Worm (Caenorhabditis elegans) whole organism, mixed stage, embryonic: ENCODE results near the gene F26D2.16.

ENCODE experiments used
- M03D4.4 ChIP-seq: sonication (generic microtip); optimal IDR thresholded peaks from 2 replicates; lab custom pipeline; 2017; ENCODE audit warnings: mild to moderate bottlenecking, missing genetic modification characterization, missing compliant biosample characterization
- blmp-1 ChIP-seq: fragments of 150-350 bp; optimal IDR thresholded peaks from 2 replicates; lab custom pipeline; 2014; ENCODE audit warnings: missing biosample characterization, missing genetic modification characterization
- ceh-39 ChIP-seq: fragments of 150-350 bp; optimal IDR thresholded peaks from 2 replicates; lab custom pipeline; 2014; ENCODE audit warnings: missing biosample characterization, missing genetic modification characterization
- ceh-43 ChIP-seq: fragments of 200-800 bp; sonication (Bioruptor generic); optimal IDR thresholded peaks from 2 replicates; lab custom pipeline; 2018; ENCODE audit warnings: mild to moderate bottlenecking, missing genetic modification characterization, moderate library complexity, missing compliant biosample characterization
- ceh-83 ChIP-seq: fragments of 200-800 bp; sonication (Bioruptor generic); optimal IDR thresholded peaks from 2 replicates; lab custom pipeline; 2018; ENCODE audit warnings: mild to moderate bottlenecking, missing genetic modification characterization, missing compliant biosample characterization
- ces-1 ChIP-seq: fragments of 150-350 bp; optimal IDR thresholded peaks from 2 replicates; lab custom pipeline; 2014; ENCODE audit warnings: missing biosample characterization, missing genetic modification reagents, missing genetic modification characterization
- cnd-1 ChIP-seq: fragments of 200-800 bp; sonication (Bioruptor generic); optimal IDR thresholded peaks from 2 replicates; lab custom pipeline; 2018; ENCODE audit warnings: mild to moderate bottlenecking, missing genetic modification characterization, missing compliant biosample characterization
- drap-1 ChIP-seq: fragments of 200-800 bp; sonication (Bioruptor generic); optimal IDR thresholded peaks from 3 replicates; lab custom pipeline; 2018; ENCODE audit warnings: mild to moderate bottlenecking, missing genetic modification characterization, missing compliant biosample characterization
- elt-3 ChIP-seq: fragments of 150-350 bp; optimal IDR thresholded peaks from 2 replicates; lab custom pipeline; 2014; ENCODE audit warnings: missing biosample characterization, missing genetic modification characterization
- flh-1 ChIP-seq: fragments of 200-800 bp; sonication (Bioruptor generic); optimal IDR thresholded peaks from 2 replicates; lab custom pipeline; 2018; ENCODE audit warnings: mild to moderate bottlenecking, missing genetic modification characterization, moderate library complexity, missing compliant biosample characterization
- ham-2 ChIP-seq: fragments of 200-800 bp; sonication (Bioruptor generic); optimal IDR thresholded peaks from 2 replicates; lab custom pipeline; 2018; ENCODE audit warnings: mild to moderate bottlenecking, missing genetic modification characterization, missing compliant biosample characterization
- hlh-1 ChIP-seq: fragments of 150-350 bp; optimal IDR thresholded peaks from 2 replicates; lab custom pipeline; 2014; ENCODE audit warnings: missing biosample characterization, missing genetic modification reagents, missing genetic modification characterization
- lin-32 ChIP-seq: fragments of 200-800 bp; sonication (Bioruptor generic); optimal IDR thresholded peaks from 2 replicates; lab custom pipeline; 2018; ENCODE audit warnings: mild to moderate bottlenecking, missing genetic modification characterization, missing compliant biosample characterization
- lsy-2 ChIP-seq: fragments of 150-350 bp; optimal IDR thresholded peaks from 2 replicates; lab custom pipeline; 2014; ENCODE audit warnings: missing biosample characterization, missing genetic modification characterization
- mab-5 ChIP-seq: fragments of 150-350 bp; optimal IDR thresholded peaks from 2 replicates; lab custom pipeline; 2014; ENCODE audit warnings: missing biosample characterization, missing genetic modification characterization
- mls-2 ChIP-seq: sonication (generic microtip); optimal IDR thresholded peaks from 2 replicates; lab custom pipeline; 2016; ENCODE audit warnings: mild to moderate bottlenecking, missing genetic modification characterization, moderate library complexity, missing compliant biosample characterization
- nhr-12 ChIP-seq: fragments of 150-350 bp; optimal IDR thresholded peaks from 2 replicates; lab custom pipeline; 2014; ENCODE audit warnings: missing biosample characterization, missing genetic modification characterization
- nhr-2 ChIP-seq: fragments of 150-350 bp; optimal IDR thresholded peaks from 2 replicates; lab custom pipeline; 2014; ENCODE audit warnings: missing biosample characterization, missing genetic modification characterization
- nhr-237 ChIP-seq: fragments of 150-350 bp; optimal IDR thresholded peaks from 2 replicates; lab custom pipeline; 2014; ENCODE audit warnings: missing biosample characterization, missing genetic modification characterization
- nhr-28 ChIP-seq: fragments of 150-350 bp; optimal IDR thresholded peaks from 2 replicates; lab custom pipeline; 2014; ENCODE audit warnings: missing biosample characterization, missing genetic modification characterization
- pha-4 ChIP-seq: fragments of 150-350 bp; optimal IDR thresholded peaks from 2 replicates; lab custom pipeline; 2018; ENCODE audit warnings: missing biosample characterization, missing genetic modification reagents, missing genetic modification characterization
- sem-2 ChIP-seq: fragments of 200-800 bp; sonication (Bioruptor generic); optimal IDR thresholded peaks from 2 replicates; lab custom pipeline; 2018; ENCODE audit warnings: mild to moderate bottlenecking, missing genetic modification characterization, missing compliant biosample characterization
- sptf-1 ChIP-seq: sonication (generic microtip); optimal IDR thresholded peaks from 2 replicates; lab custom pipeline; 2017; ENCODE audit warnings: mild to moderate bottlenecking, missing genetic modification characterization, moderate library complexity, missing compliant biosample characterization
- tbx-8 ChIP-seq: fragments of 200-800 bp; sonication (Bioruptor generic); optimal IDR thresholded peaks from 2 replicates; lab custom pipeline; 2018; ENCODE audit warnings: mild to moderate bottlenecking, missing genetic modification characterization, moderate library complexity, missing compliant biosample characterization
- unc-120 ChIP-seq: sonication (generic microtip); optimal IDR thresholded peaks from 2 replicates; lab custom pipeline; 2017; ENCODE audit warnings: missing genetic modification characterization, missing compliant biosample characterization; ENCODE audit not compliant: poor library complexity, severe bottlenecking
- unc-62 ChIP-seq: fragments of 150-350 bp; optimal IDR thresholded peaks from 2 replicates; lab custom pipeline; 2014; ENCODE audit warnings: missing biosample characterization, missing genetic modification reagents, missing genetic modification characterization
- zip-8 ChIP-seq: fragments of 150-350 bp; optimal IDR thresholded peaks from 2 replicates; lab custom pipeline; 2014; ENCODE audit warnings: missing biosample characterization, missing genetic modification characterization
- ztf-11 ChIP-seq: fragments of 150-350 bp; optimal IDR thresholded peaks from 2 replicates; lab custom pipeline; 2014; ENCODE audit warnings: missing biosample characterization, missing genetic modification characterization

F26D2.16 gene

ce11 chrV:16455065-16455464 is 35.4 kb upstream of the F26D2.16 start, which contains the start of gene str-14:
str-14 (minus strand) TSS chrV:16455165.
- no peak for TF ChIP-seq zip-8 (tag; lab: Kevin White, UChicago)
- no peak for TF ChIP-seq ceh-39 (tag; lab: Kevin White, UChicago)
- no peak for TF ChIP-seq unc-62 (GFP tag; lab: Kevin White, UChicago)
- TF ChIP-seq nhr-28 (tag; lab: Kevin White, UChicago): no peak
- no peak for TF ChIP-seq elt-3 (tag; lab: Kevin White, UChicago)
- TF ChIP-seq ceh-43 (GFP tag; lab: Kevin White, UChicago): no peak
- TF ChIP-seq sem-2 (GFP tag; lab: Kevin White, UChicago): no peak
- no peak for TF ChIP-seq mls-2 (tag; lab: Kevin White, UChicago)
- no peak for TF ChIP-seq unc-120 (tag; lab: Kevin White, UChicago)
- no peak for TF ChIP-seq mab-5 (tag; lab: Kevin White, UChicago)
- TF ChIP-seq ces-1 (GFP tag; lab: Kevin White, UChicago): no peak
- no peak for TF ChIP-seq pha-4 (tag; lab: Kevin White, UChicago)
- TF ChIP-seq nhr-12: no peak
- no peak for TF ChIP-seq nhr-237
- no peak for TF ChIP-seq drap-1 (GFP tag; lab: Kevin White, UChicago)
- no peak for TF ChIP-seq lin-32 (GFP tag; lab: Kevin White, UChicago)
- TF ChIP-seq hlh-1: no peak
- no peak for TF ChIP-seq blmp-1 (tag; lab: Kevin White, UChicago)
- TF ChIP-seq nhr-2 (tag; lab: Kevin White, UChicago): no peak
- TF ChIP-seq M03D4.4: no peak
- TF ChIP-seq, all 35 proteins: peak for 0

ce11 chrV:16447735-16448134 is 28.1 kb upstream of the F26D2.16 start, which contains the start of gene T08G3.13:
T08G3.13 (plus strand) TSS chrV:16448035.
- no peak for TF ChIP-seq cnd-1 (tag; lab: Kevin White, UChicago)
- TF ChIP-seq lsy-2 (tag; lab: Kevin White, UChicago): no peak
- no peak for TF ChIP-seq ham-2
- no peak for TF ChIP-seq drap-1 (GFP tag; lab: Kevin White, UChicago)

ce11 chrV:16446191-16446590 is 26.5 kb upstream of the F26D2.16 start:
- TF ChIP-seq ceh-43 (GFP tag; lab: Kevin White, UChicago): no peak
- no peak for TF ChIP-seq zip-8 (tag; lab: Kevin White, UChicago)
- TF ChIP-seq unc-120 (tag; lab: Kevin White, UChicago): no peak
- TF ChIP-seq nhr-28 (tag; lab: Kevin White, UChicago): no peak
- no peak for TF ChIP-seq tbx-8 (GFP tag; lab: Kevin White, UChicago)
- TF ChIP-seq nhr-237: no peak
- TF ChIP-seq pha-4 (tag; lab: Kevin White, UChicago): no peak
- TF ChIP-seq hlh-1: no peak
- TF ChIP-seq ces-1 (GFP tag; lab: Kevin White, UChicago): no peak
- no peak for TF ChIP-seq elt-3 (tag; lab: Kevin White, UChicago)
- no peak for TF ChIP-seq flh-1 (GFP tag; lab: Kevin White, UChicago)

ce11 chrV:16445676-16446075 is 26.0 kb upstream of the F26D2.16 start, which contains the start of gene T08G3.6:
T08G3.6 (plus strand) TSS chrV:16445976.
- TF ChIP-seq ces-1 (GFP tag; lab: Kevin White, UChicago) (no peak), hlh-1 (no peak), lin-32 (GFP tag; lab: Kevin White, UChicago) (no peak), mab-5 (tag; lab: Kevin White, UChicago) (no peak), unc-62 (GFP tag; lab: Kevin White, UChicago) (no peak), cnd-1 (tag; lab: Kevin White, UChicago) (no peak), ceh-43 (GFP tag; lab: Kevin White, UChicago) (no peak), drap-1 (GFP tag; lab: Kevin White, UChicago) (no peak), sem-2 (GFP tag; lab: Kevin White, UChicago) (no peak), lsy-2 (tag; lab: Kevin White, UChicago) (no peak), zip-8 (tag; lab: Kevin White, UChicago) (no peak), mls-2 (tag; lab: Kevin White, UChicago) (no peak), M03D4.4 (no peak), ztf-11 (tag; lab: Kevin White, UChicago) (no peak), ham-2 (no peak), sptf-1 (tag; lab: Kevin White, UChicago) (no peak), blmp-1 (tag; lab: Kevin White, UChicago) (no peak), tbx-8 (GFP tag; lab: Kevin White, UChicago) (no peak), nhr-237 (no peak), flh-1 (GFP tag; lab: Kevin White, UChicago) (no peak)
- TF ChIP-seq, all 35 proteins: peak for 0

ce11 chrV:16443626-16444025 is 24.0 kb upstream of the F26D2.16 start, which contains the start of gene srh-141:
srh-141 (plus strand) TSS chrV:16443926.
- TF ChIP-seq ceh-83 (GFP tag; lab: Kevin White, UChicago): no peak
